Worm (Caenorhabditis elegans): Measurements from ENCODE around the gene C32D5.10.

DNA sequence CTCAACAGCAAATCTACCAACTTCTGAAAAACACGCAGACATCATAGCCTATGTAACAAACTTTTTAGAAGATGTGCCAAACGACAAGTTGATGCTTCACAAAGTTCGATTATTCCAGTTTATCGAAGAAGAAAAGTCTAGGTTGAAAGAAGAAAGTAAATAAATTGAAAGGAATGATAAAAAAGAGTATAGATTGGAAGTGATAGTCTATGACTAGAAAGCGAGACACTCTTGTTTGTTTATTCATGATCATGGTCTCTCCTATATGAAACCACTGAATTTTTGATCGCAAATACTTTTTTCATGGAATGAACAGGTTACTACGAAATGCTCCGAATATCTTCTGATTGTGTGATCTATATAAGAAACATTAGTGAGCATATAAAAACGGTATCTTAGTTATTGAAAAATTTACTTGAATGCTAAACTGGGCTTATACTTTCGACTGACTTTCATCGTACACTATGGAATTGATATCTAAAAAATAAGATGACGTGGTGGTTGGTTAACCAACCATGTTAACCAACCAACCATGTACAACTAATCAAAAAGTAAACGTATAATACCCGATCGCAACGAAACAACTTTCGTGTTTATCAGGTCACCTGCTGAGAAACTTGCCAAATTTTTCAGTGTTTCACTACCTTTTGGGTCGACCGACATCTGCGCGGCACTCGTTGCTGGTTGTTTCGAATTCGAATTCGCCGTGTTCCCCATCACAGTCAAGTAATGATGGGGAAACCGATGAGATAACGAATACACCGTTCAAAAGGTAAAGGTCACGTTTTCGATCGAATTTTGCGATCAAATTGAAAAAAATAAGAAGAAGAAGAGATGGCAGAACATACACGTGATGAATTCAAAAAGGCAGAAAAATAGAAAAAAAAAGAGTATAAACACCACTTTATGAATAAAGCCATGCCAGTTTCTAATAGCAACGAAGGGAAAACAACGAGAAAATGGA lies 6.3 kb downstream of the C32D5.10 start, which contains the start of gene C32D5.8:
- TF ChIP-seq fkh-10 (GFP tag; optimal IDR thresholded peaks at IDR 0.05) (no peak), hlh-15 (tag; optimal IDR thresholded peaks at IDR 0.05) (no peak), pag-3 (tag; optimal IDR thresholded peaks at IDR 0.05; ENCODE audit: borderline replicate concordance) (no peak), elt-2 (tag; optimal IDR thresholded peaks at IDR 0.05) (no peak), nhr-11 (tag; optimal IDR thresholded peaks at IDR 0.05) (no peak), T23F11.4 (GFP tag; optimal IDR thresholded peaks at IDR 0.05) (no peak), ceh-18 (tag; optimal IDR thresholded peaks at IDR 0.05) (no peak)

All from whole organism, late embryonic.